Worm (Caenorhabditis elegans): ENCODE data around the gene srd-16.

srd-16 gene

DNA sequence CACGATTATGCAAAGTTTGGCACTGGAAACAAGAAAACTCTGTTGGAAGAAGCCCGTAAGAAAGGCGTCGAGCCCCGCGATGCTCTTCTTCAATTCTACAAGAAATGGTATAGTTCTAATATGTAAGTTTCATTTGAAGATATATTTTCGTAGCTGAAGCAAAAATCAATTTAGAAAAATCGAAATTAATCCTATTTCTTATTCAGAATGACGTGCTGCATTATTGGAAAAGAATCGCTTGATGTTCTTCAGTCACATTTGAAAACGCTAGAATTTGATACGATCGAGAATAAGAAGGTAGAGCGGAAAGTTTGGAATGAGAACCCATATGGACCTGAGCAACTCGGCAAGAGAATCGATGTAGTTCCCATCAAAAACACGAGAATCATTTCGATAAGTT is 22.9 kb downstream of the srd-16 start:
- TF ChIP-seq hmbx-1 (tag; optimal IDR thresholded peaks at IDR 0.05) (no peak), flt-1 (GFP tag; IDR thresholded peaks at IDR 0.05) (no peak)

DNA sequence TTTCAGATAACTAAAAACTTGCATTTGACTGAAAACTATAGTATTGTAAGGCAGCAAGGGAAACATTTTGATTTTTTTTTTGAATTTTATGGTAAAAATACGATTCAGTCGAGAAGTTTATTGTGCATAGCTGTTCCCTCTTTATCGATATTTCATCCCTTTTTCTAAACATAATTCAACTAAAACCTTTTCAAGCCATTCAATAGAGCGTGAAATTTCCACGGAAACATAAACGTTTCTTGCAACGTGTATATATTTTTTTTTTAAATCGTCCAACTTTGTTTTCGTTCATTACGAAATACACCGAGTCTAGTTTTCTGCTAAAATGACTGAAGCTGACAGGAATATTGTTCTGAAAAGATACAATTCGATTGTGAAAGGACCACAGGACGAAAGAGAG is 28.1 kb downstream of the srd-16 start, which contains the start of gene C02G6.2:
C02G6.2 (plus strand) TSS at position 301 of the 400 bp plus-strand sequence.
- TF ChIP-seq B0310.2 (tag; optimal IDR thresholded peaks at IDR 0.05): no peak
- TF ChIP-seq pes-1 (GFP tag; IDR thresholded peaks at IDR 0.05): no peak
- no peak for TF ChIP-seq hnd-1 (tag; optimal IDR thresholded peaks at IDR 0.05)
- TF ChIP-seq aly-1 (tag; optimal IDR thresholded peaks at IDR 0.05): no peak
- TF ChIP-seq tra-4 (tag; optimal IDR thresholded peaks at IDR 0.05): no peak
- no peak for TF ChIP-seq hmg-4 (GFP tag; optimal IDR thresholded peaks at IDR 0.05)
- no peak for TF ChIP-seq ceh-13 (GFP tag; optimal IDR thresholded peaks at IDR 0.05)
- TF ChIP-seq sea-1 (GFP tag; conservative IDR thresholded peaks at IDR 0.05): no peak
- no peak for TF ChIP-seq F13C5.2 (tag; optimal IDR thresholded peaks at IDR 0.05)
- no peak for TF ChIP-seq tbx-11 (GFP tag; IDR thresholded peaks at IDR 0.05)
- TF ChIP-seq scrt-1 (GFP tag; IDR thresholded peaks at IDR 0.05): no peak
- no peak for TF ChIP-seq tbx-37 (GFP tag; conservative IDR thresholded peaks at IDR 0.05)
- TF ChIP-seq ets-7 (tag; optimal IDR thresholded peaks at IDR 0.05): no peak
- TF ChIP-seq hmbx-1 (tag; optimal IDR thresholded peaks at IDR 0.05): no peak
- no peak for TF ChIP-seq ama-1 (optimal IDR thresholded peaks at IDR 0.05)
- no peak for TF ChIP-seq ceh-36 (tag; optimal IDR thresholded peaks at IDR 0.05)
- TF ChIP-seq flt-1 (GFP tag; IDR thresholded peaks at IDR 0.05): no peak

DNA sequence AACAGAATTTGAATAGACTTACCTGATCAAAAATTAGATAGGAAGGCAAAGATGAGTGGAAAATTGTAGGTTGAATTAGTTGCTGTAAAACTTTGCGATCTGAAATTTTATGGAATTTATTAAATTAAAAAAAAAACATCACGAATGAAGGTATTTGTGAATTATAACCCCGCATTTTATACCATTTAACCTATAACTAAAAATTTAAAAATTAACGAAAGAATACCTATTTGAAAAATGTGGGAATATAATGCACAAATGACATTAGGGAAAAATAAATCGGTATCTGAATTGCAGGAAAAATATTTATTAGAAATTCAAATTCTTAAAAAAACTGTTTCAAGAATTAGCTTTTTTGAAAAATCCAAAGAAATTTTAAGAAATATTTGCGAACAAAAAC is 30.6 kb downstream of the srd-16 start, which contains the start of gene F26F12.4:
F26F12.4 (minus strand) TSS at position 101 of the 400 bp plus-strand sequence.
- TF ChIP-seq tbx-37 (GFP tag; conservative IDR thresholded peaks at IDR 0.05): no peak

DNA sequence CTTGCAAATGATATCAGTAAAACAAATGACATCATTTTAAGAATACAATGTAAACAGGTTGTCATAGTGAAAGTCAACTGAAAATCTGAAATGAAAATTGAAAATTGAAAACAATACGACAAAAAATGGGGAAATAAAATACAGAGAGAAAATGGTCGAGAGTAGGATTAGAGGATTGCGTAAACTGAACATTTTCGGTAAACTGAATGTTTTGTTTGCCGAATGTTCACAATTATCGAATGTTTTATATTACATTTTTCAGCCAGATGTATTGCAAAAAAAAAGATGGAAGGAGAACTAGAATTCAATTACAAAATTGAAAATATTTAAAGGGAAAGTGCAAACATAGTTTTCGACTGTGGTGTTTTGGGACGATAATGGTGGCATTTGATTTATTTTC is 34.8 kb downstream of the srd-16 start, which contains the start of gene F26F12.5:
F26F12.5 (minus strand) TSS at position 101 of the 400 bp plus-strand sequence.
- TF ChIP-seq ets-7 (tag; optimal IDR thresholded peaks at IDR 0.05) (no peak), B0310.2 (tag; optimal IDR thresholded peaks at IDR 0.05) (no peak), tra-4 (tag; optimal IDR thresholded peaks at IDR 0.05) (no peak), tbx-11 (GFP tag; IDR thresholded peaks at IDR 0.05) (no peak), hnd-1 (tag; optimal IDR thresholded peaks at IDR 0.05) (no peak), F13C5.2 (tag; optimal IDR thresholded peaks at IDR 0.05) (no peak), tbx-37 (GFP tag; conservative IDR thresholded peaks at IDR 0.05) (no peak), flt-1 (GFP tag; IDR thresholded peaks at IDR 0.05) (no peak), ceh-13 (GFP tag; optimal IDR thresholded peaks at IDR 0.05) (no peak), aly-1 (tag; optimal IDR thresholded peaks at IDR 0.05) (no peak), hmg-4 (GFP tag; optimal IDR thresholded peaks at IDR 0.05) (no peak), scrt-1 (GFP tag; IDR thresholded peaks at IDR 0.05) (no peak), sea-1 (GFP tag; conservative IDR thresholded peaks at IDR 0.05) (no peak), hmbx-1 (tag; optimal IDR thresholded peaks at IDR 0.05) (no peak), pes-1 (GFP tag; IDR thresholded peaks at IDR 0.05) (no peak), ceh-36 (tag; optimal IDR thresholded peaks at IDR 0.05) (no peak), ama-1 (optimal IDR thresholded peaks at IDR 0.05) (no peak)

DNA sequence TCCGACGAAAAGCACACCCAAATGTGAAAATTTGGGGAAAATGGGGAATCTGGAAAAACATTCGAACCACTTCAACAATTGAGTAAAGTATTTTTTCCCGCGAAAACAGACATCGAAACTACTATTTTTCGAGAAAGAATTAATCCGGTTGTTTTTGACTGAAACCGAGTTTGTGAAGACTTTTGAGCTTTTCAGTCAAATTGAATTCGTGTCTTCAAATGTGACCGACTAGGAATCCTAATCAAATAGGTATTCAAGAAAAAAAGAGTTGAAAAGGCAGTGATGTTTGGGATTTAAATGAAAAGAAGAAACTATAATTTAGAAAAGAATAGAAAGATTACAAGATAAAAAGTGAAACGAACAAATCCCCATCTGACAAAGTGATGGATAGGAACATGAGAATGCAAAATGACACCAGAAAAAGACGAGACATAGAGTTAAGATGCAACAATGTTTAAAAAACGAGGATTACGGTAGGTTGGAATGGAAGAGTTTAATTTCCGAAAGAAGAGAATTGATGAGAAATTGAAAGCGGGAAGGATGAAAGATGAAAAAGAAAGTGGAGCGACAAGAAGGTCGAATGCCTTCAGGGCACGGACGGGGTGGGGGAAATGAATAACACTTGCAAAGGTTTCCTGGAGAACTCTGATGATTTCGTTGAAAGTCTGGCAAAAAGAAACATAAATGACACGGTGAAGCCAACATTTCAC is 37.2 kb downstream of the srd-16 start, which contains the start of gene F26F12.8:
F26F12.8 (minus strand) TSS at position 51 of the 710 bp plus-strand sequence.
- TF ChIP-seq pes-1 (GFP tag; IDR thresholded peaks at IDR 0.05): no peak
- no peak for TF ChIP-seq tbx-11 (GFP tag; IDR thresholded peaks at IDR 0.05)
- TF ChIP-seq aly-1 (tag; optimal IDR thresholded peaks at IDR 0.05): no peak
- TF ChIP-seq flt-1 (GFP tag; IDR thresholded peaks at IDR 0.05): no peak
- TF ChIP-seq F13C5.2 (tag; optimal IDR thresholded peaks at IDR 0.05): no peak
- TF ChIP-seq B0310.2 (tag; optimal IDR thresholded peaks at IDR 0.05): no peak

DNA sequence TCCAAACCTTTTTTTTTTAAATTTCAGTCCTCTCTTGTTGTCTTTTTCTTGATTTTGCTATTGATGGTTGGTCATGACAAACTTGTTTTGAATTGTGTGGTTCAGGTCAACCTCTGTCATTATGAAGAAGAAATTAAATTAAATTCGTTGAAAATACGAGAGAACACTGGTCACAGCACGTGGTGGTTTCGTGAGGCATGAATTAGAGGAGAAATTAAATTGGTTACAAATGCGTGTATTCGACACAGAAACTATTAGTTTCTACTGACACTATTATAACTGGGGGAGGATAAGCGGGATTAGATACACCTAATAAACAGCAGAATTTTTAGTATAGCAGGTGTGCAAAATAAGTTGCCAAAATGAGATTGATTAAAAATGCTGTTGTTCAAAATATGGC is 47.8 kb downstream of the srd-16 start:
- TF ChIP-seq hnd-1 (tag; optimal IDR thresholded peaks at IDR 0.05) (no peak), F13C5.2 (tag; optimal IDR thresholded peaks at IDR 0.05) (no peak), tbx-11 (GFP tag; IDR thresholded peaks at IDR 0.05) (no peak), flt-1 (GFP tag; IDR thresholded peaks at IDR 0.05) (no peak), aly-1 (tag; optimal IDR thresholded peaks at IDR 0.05) (no peak), ceh-13 (GFP tag; optimal IDR thresholded peaks at IDR 0.05) (no peak), tra-4 (tag; optimal IDR thresholded peaks at IDR 0.05) (no peak), B0310.2 (tag; optimal IDR thresholded peaks at IDR 0.05) (no peak), hmg-4 (GFP tag; optimal IDR thresholded peaks at IDR 0.05) (no peak), hmbx-1 (tag; optimal IDR thresholded peaks at IDR 0.05) (no peak), ets-7 (tag; optimal IDR thresholded peaks at IDR 0.05) (no peak), sea-1 (GFP tag; conservative IDR thresholded peaks at IDR 0.05) (no peak)

DNA sequence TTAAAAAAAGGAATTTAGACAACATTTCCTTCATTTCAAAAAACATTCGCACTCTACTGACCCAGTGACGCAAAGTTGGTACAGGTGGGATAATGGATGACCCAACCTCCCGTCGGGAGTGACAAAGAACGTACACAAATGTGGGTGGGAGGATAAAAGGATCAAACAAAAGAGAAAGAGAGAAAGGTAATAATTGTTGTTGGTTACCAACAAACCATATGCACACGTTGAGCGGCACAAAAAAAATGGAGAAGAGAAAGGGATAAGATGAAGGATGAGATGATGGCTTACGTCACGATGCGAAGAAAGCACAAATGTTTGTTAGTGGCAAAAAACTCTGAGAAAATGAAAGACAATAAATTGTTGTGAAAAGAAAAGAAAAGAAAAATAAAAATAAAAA is 48.2 kb downstream of the srd-16 start:
- no peak for TF ChIP-seq pes-1 (GFP tag; IDR thresholded peaks at IDR 0.05)
- no peak for TF ChIP-seq hnd-1 (tag; optimal IDR thresholded peaks at IDR 0.05)
- no peak for TF ChIP-seq hmg-4 (GFP tag; optimal IDR thresholded peaks at IDR 0.05)
- no peak for TF ChIP-seq ama-1 (optimal IDR thresholded peaks at IDR 0.05)
- no peak for TF ChIP-seq sea-1 (GFP tag; conservative IDR thresholded peaks at IDR 0.05)
- no peak for TF ChIP-seq ceh-13 (GFP tag; optimal IDR thresholded peaks at IDR 0.05)
- no peak for TF ChIP-seq ets-7 (tag; optimal IDR thresholded peaks at IDR 0.05)
- TF ChIP-seq aly-1 (tag; optimal IDR thresholded peaks at IDR 0.05): no peak
- no peak for TF ChIP-seq hmbx-1 (tag; optimal IDR thresholded peaks at IDR 0.05)
- no peak for TF ChIP-seq tra-4 (tag; optimal IDR thresholded peaks at IDR 0.05)
- no peak for TF ChIP-seq flt-1 (GFP tag; IDR thresholded peaks at IDR 0.05)
- TF ChIP-seq tbx-37 (GFP tag; conservative IDR thresholded peaks at IDR 0.05): no peak
- TF ChIP-seq tbx-11 (GFP tag; IDR thresholded peaks at IDR 0.05): no peak
- no peak for TF ChIP-seq ceh-36 (tag; optimal IDR thresholded peaks at IDR 0.05)
- TF ChIP-seq scrt-1 (GFP tag; IDR thresholded peaks at IDR 0.05): no peak
- no peak for TF ChIP-seq B0310.2 (tag; optimal IDR thresholded peaks at IDR 0.05)
- no peak for TF ChIP-seq F13C5.2 (tag; optimal IDR thresholded peaks at IDR 0.05)

Measured in whole organism, early embryonic.